Worm (Caenorhabditis elegans) whole organism, L4 larva: Measurements from ENCODE around the gene gst-12.

Experiments used
- D1046.2 ChIP-seq: fragments of 200-800 bp; sonication (Bioruptor generic); IDR thresholded peaks from 2 replicates; pipeline ENCODE4 v1.3.6; 2022; ENCODE audit warnings: missing genetic modification characterization, missing compliant biosample characterization
- F10B5.3 ChIP-seq: sonication (generic microtip); optimal IDR thresholded peaks from 2 replicates; lab custom pipeline; 2016; ENCODE audit warnings: mild to moderate bottlenecking, missing genetic modification characterization, missing compliant biosample characterization
- F44E2.7 ChIP-seq: fragments of 200-800 bp; sonication (Bioruptor generic); IDR thresholded peaks from 2 replicates; pipeline ENCODE4 v2.1.2; 2022; ENCODE audit warnings: missing genetic modification characterization, missing compliant biosample characterization
- T20F7.1 ChIP-seq: fragments of 200-800 bp; sonication (Bioruptor generic); optimal IDR thresholded peaks from 2 replicates; lab custom pipeline; 2018; ENCODE audit warnings: mild to moderate bottlenecking, missing genetic modification characterization, missing compliant biosample characterization
- T26A8.4 ChIP-seq: fragments of 200-800 bp; sonication (Bioruptor generic); IDR thresholded peaks from 2 replicates; pipeline ENCODE4 v1.3.6; 2022; ENCODE audit warnings: missing genetic modification characterization, missing compliant biosample characterization
- Y75B8A.6 ChIP-seq: fragments of 200-800 bp; sonication (Bioruptor generic); IDR thresholded peaks from 2 replicates; pipeline ENCODE4 v1.3.6; 2022; ENCODE audit warnings: missing genetic modification reagents, missing genetic modification characterization, missing compliant biosample characterization
- ZK337.2 ChIP-seq: fragments of 200-800 bp; sonication (Bioruptor generic); IDR thresholded peaks from 2 replicates; pipeline ENCODE4 v1.3.6; 2022; ENCODE audit warnings: missing genetic modification reagents, missing genetic modification characterization, missing compliant biosample characterization
- aha-1 ChIP-seq: fragments of 150-350 bp; peaks from one replicate; lab custom pipeline; 2014; ENCODE audit warnings: missing biosample characterization, missing genetic modification characterization
- aly-2 ChIP-seq: sonication (generic microtip); optimal IDR thresholded peaks from 2 replicates; lab custom pipeline; 2018; ENCODE audit warnings: missing biosample characterization, missing genetic modification characterization
- arid-1 ChIP-seq: fragments of 200-800 bp; sonication (Bioruptor generic); conservative IDR thresholded peaks from 2 replicates; pipeline ENCODE4 v1.3.6; 2022; ENCODE audit warnings: missing genetic modification reagents, missing genetic modification characterization, missing compliant biosample characterization
- ces-1 ChIP-seq: fragments of 150-350 bp; sonication (generic microtip); optimal IDR thresholded peaks from 4 replicates; lab custom pipeline; 2014; ENCODE audit warnings: missing biosample characterization, missing genetic modification reagents, missing genetic modification characterization
- ctbp-1 ChIP-seq: fragments of 200-800 bp; sonication (Bioruptor generic); IDR thresholded peaks from 2 replicates; pipeline ENCODE4 v1.3.6; 2022; ENCODE audit warnings: missing genetic modification reagents, missing genetic modification characterization, missing compliant biosample characterization
- daf-16 ChIP-seq, 3 experiments: sonication (generic microtip); optimal IDR thresholded peaks; 2 replicates each; lab custom pipeline; 2016 to 2017; ENCODE audit warnings: missing genetic modification characterization in 3 of 3, missing genetic modification reagents in 3 of 3, mild to moderate bottlenecking in 2 of 3, missing compliant biosample characterization in 2 of 3, missing biosample characterization in 1 of 3, moderate library complexity in 1 of 3
- daf-19 ChIP-seq: fragments of 200-800 bp; sonication (Bioruptor generic); conservative IDR thresholded peaks from 2 replicates; pipeline ENCODE4 v1.3.6; 2022; ENCODE audit warnings: missing genetic modification characterization, missing compliant biosample characterization
- dmd-6 ChIP-seq: fragments of 200-800 bp; sonication (Bioruptor generic); IDR thresholded peaks from 2 replicates; pipeline ENCODE4 v1.3.6; 2022; ENCODE audit warnings: missing genetic modification reagents, missing genetic modification characterization, missing compliant biosample characterization
- dpl-1 ChIP-seq: fragments of 150-350 bp; optimal IDR thresholded peaks from 2 replicates; lab custom pipeline; 2014; ENCODE audit warnings: missing biosample characterization, missing genetic modification reagents, missing genetic modification characterization
- egl-27 ChIP-seq: sonication (generic microtip); optimal IDR thresholded peaks from 3 replicates; lab custom pipeline; 2017; ENCODE audit warnings: missing biosample characterization, missing genetic modification reagents, missing genetic modification characterization
- egl-43 ChIP-seq: fragments of 200-800 bp; sonication (Bioruptor generic); IDR thresholded peaks from 2 replicates; pipeline ENCODE4 v1.3.6; 2022; ENCODE audit warnings: missing genetic modification reagents, missing genetic modification characterization, missing compliant biosample characterization
- hlh-30 ChIP-seq: sonication (generic microtip); optimal IDR thresholded peaks from 2 replicates; lab custom pipeline; 2017; ENCODE audit warnings: antibody characterized with exemption, mild to moderate bottlenecking, missing genetic modification characterization, missing compliant biosample characterization; ENCODE audit not compliant: insufficient read depth
- lin-13 ChIP-seq: fragments of 150-350 bp; optimal IDR thresholded peaks from 2 replicates; lab custom pipeline; 2014; ENCODE audit warnings: missing biosample characterization, missing genetic modification reagents, missing genetic modification characterization
- lsy-2 ChIP-seq, 2 experiments: fragments of 150-350 bp in 1 of 2; sonication (generic microtip) in 1 of 2; optimal IDR thresholded peaks; 2 replicates each; lab custom pipeline; 2014 to 2017; ENCODE audit warnings: missing biosample characterization in 2 of 2, missing genetic modification characterization in 2 of 2
- madf-5 ChIP-seq, 2 experiments: fragments of 200-800 bp; sonication (Bioruptor generic); IDR thresholded peaks; 2 replicates each; pipeline ENCODE4 v1.3.6; 2022; ENCODE audit warnings: missing compliant biosample characterization in 2 of 2, missing genetic modification characterization in 2 of 2
- madf-9 ChIP-seq: fragments of 200-800 bp; sonication (Bioruptor generic); conservative IDR thresholded peaks from 2 replicates; pipeline ENCODE4 v1.3.6; 2022; ENCODE audit warnings: missing genetic modification reagents, missing genetic modification characterization, missing compliant biosample characterization
- mdl-1 ChIP-seq, 2 experiments: fragments of 150-350 bp in 1 of 2; sonication (generic microtip) in 1 of 2; optimal IDR thresholded peaks; 2 replicates each; lab custom pipeline; 2014 to 2017; ENCODE audit warnings: missing biosample characterization in 2 of 2, missing genetic modification characterization in 2 of 2
- mep-1 ChIP-seq: fragments of 150-350 bp; sonication (generic microtip); optimal IDR thresholded peaks from 3 replicates; lab custom pipeline; 2014; ENCODE audit warnings: missing biosample characterization, missing genetic modification characterization
- nhr-111 ChIP-seq: fragments of 200-800 bp; sonication (Bioruptor generic); optimal IDR thresholded peaks from 2 replicates; lab custom pipeline; 2018; ENCODE audit warnings: mild to moderate bottlenecking, missing genetic modification characterization, missing compliant biosample characterization
- nhr-25 ChIP-seq: sonication (generic microtip); optimal IDR thresholded peaks from 2 replicates; lab custom pipeline; 2017; ENCODE audit warnings: missing genetic modification characterization, mild to moderate bottlenecking, missing compliant biosample characterization, antibody characterized with exemption, moderate library complexity, borderline replicate concordance; ENCODE audit not compliant: insufficient read depth
- nhr-28 ChIP-seq: fragments of 150-350 bp; optimal IDR thresholded peaks from 2 replicates; lab custom pipeline; 2014; ENCODE audit warnings: missing biosample characterization, missing genetic modification characterization
- sdz-12 ChIP-seq: fragments of 200-800 bp; sonication (Bioruptor generic); optimal IDR thresholded peaks from 2 replicates; lab custom pipeline; 2018; ENCODE audit warnings: mild to moderate bottlenecking, missing genetic modification characterization, missing compliant biosample characterization
- set-16 ChIP-seq: fragments of 200-800 bp; sonication (Bioruptor generic); IDR thresholded peaks from 2 replicates; pipeline ENCODE4 v1.3.6; 2022; ENCODE audit warnings: missing genetic modification reagents, missing genetic modification characterization, missing compliant biosample characterization
- skn-1 ChIP-seq: fragments of 150-350 bp; optimal IDR thresholded peaks from 2 replicates; lab custom pipeline; 2014; ENCODE audit warnings: missing biosample characterization, missing genetic modification characterization
- snpc-4 ChIP-seq: fragments of 150-350 bp; optimal IDR thresholded peaks from 2 replicates; lab custom pipeline; 2014; ENCODE audit warnings: missing biosample characterization, missing genetic modification characterization
- unc-130 ChIP-seq: sonication (generic microtip); optimal IDR thresholded peaks from 2 replicates; lab custom pipeline; 2016; ENCODE audit warnings: missing genetic modification reagents, missing genetic modification characterization, missing compliant biosample characterization
- unc-39 ChIP-seq: sonication (generic microtip); optimal IDR thresholded peaks from 2 replicates; lab custom pipeline; 2017; ENCODE audit warnings: missing biosample characterization, missing genetic modification characterization
- unc-62 ChIP-seq, 3 experiments: fragments of 150-350 bp in 1 of 3; sonication (generic microtip); optimal IDR thresholded peaks in 2 of 3; peaks in 1 of 3; 1 replicate in 1 of 3; 2 replicates in 2 of 3; lab custom pipeline; 2014 to 2017; ENCODE audit warnings: missing biosample characterization in 3 of 3, missing genetic modification characterization in 3 of 3, missing genetic modification reagents in 3 of 3, missing genotype in 1 of 3
- vab-7 ChIP-seq: fragments of 200-800 bp; sonication (Bioruptor generic); IDR thresholded peaks from 2 replicates; pipeline ENCODE4 v1.3.6; 2022; ENCODE audit warnings: missing genetic modification reagents, missing genetic modification characterization, missing compliant biosample characterization
- zfp-2 ChIP-seq: sonication (generic microtip); optimal IDR thresholded peaks from 2 replicates; lab custom pipeline; 2016; ENCODE audit warnings: mild to moderate bottlenecking, missing genetic modification characterization, missing compliant biosample characterization
- ztf-11 ChIP-seq: fragments of 150-350 bp; optimal IDR thresholded peaks from 2 replicates; lab custom pipeline; 2014; ENCODE audit warnings: missing biosample characterization, missing genetic modification characterization
- ztf-7 ChIP-seq: fragments of 150-350 bp; optimal IDR thresholded peaks from 2 replicates; lab custom pipeline; 2014; ENCODE audit warnings: missing biosample characterization, missing genetic modification characterization

Gene gst-12

DNA sequence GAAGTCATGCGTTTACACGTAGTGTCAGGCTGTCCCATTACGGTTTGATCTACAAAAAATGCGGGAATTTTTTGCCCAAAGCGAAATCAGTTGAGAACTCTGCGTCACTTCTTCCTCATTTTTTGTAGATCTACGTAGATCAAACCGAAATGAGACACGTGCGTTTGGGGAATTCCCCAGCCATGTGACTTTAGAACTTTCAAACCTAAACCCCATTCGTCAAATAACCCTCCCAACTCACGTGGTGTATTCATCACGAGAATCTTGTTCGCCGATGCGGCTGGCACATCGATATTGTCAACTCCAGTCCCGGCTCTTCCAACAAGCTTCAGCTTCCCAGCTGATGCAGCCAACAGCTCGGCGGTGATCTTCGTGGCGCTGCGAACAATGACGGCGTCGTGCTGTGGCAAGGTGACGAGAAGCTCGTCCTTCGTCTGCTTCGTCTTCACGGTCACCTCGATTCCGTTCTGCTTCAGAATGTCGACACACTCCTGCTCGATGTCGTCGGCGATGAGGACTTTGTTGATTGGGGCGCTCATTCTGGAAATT is 20.2 kb upstream of the gst-12 start, which contains the start of gene phdh-1:
Gene phdh-1 (minus strand): TSS at position 540 of the 549 bp plus-strand sequence.
- TF ChIP-seq hlh-30 (tag; lab: Kevin White, UChicago) (peak; percentile 51), daf-19 (GFP tag; lab: Robert Waterston, UW) (no peak), egl-43 (GFP tag; lab: Robert Waterston, UW) (no peak), set-16 (peak; percentile 74), daf-16 (GFP tag; optimal IDR thresholded peaks at IDR 0.05; lab: Kevin White, UChicago) (no peak), daf-16 (tag; optimal IDR thresholded peaks at IDR 0.05; lab: Kevin White, UChicago) (no peak), unc-39 (tag; lab: Kevin White, UChicago) (no peak), sdz-12 (no peak), aha-1 (tag; lab: Kevin White, UChicago) (peak; percentile 84), nhr-111 (GFP tag; lab: Kevin White, UChicago) (no peak), T26A8.4 (GFP tag; lab: Robert Waterston, UW) (no peak), nhr-28 (tag; lab: Kevin White, UChicago) (no peak), madf-5 (GFP tag; IDR thresholded peaks at IDR 0.05; lab: Robert Waterston, UW) (0 out of 4 replicates have a peak, but pooled peaks of 1 of the 2 experiments have one; percentile 23), skn-1 (tag; lab: Kevin White, UChicago) (no peak), nhr-25 (no peak), madf-9 (no peak), arid-1 (GFP tag; lab: Robert Waterston, UW) (no peak), vab-7 (GFP tag; lab: Robert Waterston, UW) (no peak), ztf-11 (tag; lab: Kevin White, UChicago) (no peak), unc-62 (GFP tag; optimal IDR thresholded peaks at IDR 0.05 in 1 of 2; lab: Kevin White, UChicago) (peak in 1 of 2 experiments; percentile 18), unc-62 (tag; optimal IDR thresholded peaks at IDR 0.05; lab: Kevin White, UChicago) (no peak), lsy-2 (tag; optimal IDR thresholded peaks at IDR 0.05; lab: Kevin White, UChicago) (no peak), T20F7.1 (GFP tag; lab: Kevin White, UChicago) (no peak), dmd-6 (GFP tag; lab: Robert Waterston, UW) (no peak), ctbp-1 (GFP tag; lab: Robert Waterston, UW) (no peak), ztf-7 (tag; lab: Kevin White, UChicago) (no peak), D1046.2 (GFP tag; lab: Robert Waterston, UW) (no peak), aly-2 (no peak), ZK337.2 (GFP tag; lab: Robert Waterston, UW) (no peak), lin-13 (GFP tag; lab: Kevin White, UChicago) (no peak), Y75B8A.6 (GFP tag; lab: Robert Waterston, UW) (no peak), mdl-1 (tag; optimal IDR thresholded peaks at IDR 0.05; lab: Kevin White, UChicago) (no peak), zfp-2 (tag; lab: Kevin White, UChicago) (no peak), dpl-1 (GFP tag; lab: Kevin White, UChicago) (no peak), F10B5.3 (no peak), F44E2.7 (GFP tag; lab: Robert Waterston, UW) (no peak), mep-1 (tag; lab: Kevin White, UChicago) (no peak)

DNA sequence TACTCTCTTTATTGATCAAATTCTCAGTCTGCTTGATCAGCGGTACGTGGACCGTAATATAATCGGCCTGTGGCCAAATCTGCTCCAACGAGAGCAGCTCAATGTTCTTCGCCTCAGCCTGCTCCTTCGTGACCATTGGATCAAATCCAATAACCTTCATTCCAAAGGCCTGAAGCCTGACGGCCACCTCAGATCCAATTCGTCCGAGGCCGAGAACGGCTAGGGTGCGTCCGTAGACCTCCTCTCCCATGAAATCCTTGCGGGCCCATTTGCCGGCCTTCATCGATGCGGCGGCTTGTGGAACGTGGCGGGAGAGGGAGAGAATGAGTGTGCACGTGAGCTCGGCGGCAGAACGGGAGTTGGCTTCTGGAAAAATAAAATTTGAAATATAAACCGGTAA is 19.6 kb upstream of the gst-12 start:
- peak; percentile 79 for TF ChIP-seq set-16
- TF ChIP-seq egl-27 (tag; lab: Kevin White, UChicago): no peak
- no peak for TF ChIP-seq ces-1 (GFP tag; lab: Kevin White, UChicago)
- no peak for TF ChIP-seq unc-130 (GFP tag; lab: Kevin White, UChicago)
- TF ChIP-seq snpc-4 (tag; lab: Kevin White, UChicago): no peak
- no peak for TF ChIP-seq madf-5 (GFP tag; IDR thresholded peaks at IDR 0.05; lab: Robert Waterston, UW)
